Worm (Caenorhabditis elegans): Measurements from ENCODE around the gene fbxa-25.
A peak's percentile ranks its signal among the peaks of the same experiment; 100 is the strongest.
"Not testable (repeated sequence)": the region's sequence is repeated elsewhere in the genome, so short reads cannot be mapped to it uniquely, and the experiment has no call there.

fbxa-25 gene

DNA sequence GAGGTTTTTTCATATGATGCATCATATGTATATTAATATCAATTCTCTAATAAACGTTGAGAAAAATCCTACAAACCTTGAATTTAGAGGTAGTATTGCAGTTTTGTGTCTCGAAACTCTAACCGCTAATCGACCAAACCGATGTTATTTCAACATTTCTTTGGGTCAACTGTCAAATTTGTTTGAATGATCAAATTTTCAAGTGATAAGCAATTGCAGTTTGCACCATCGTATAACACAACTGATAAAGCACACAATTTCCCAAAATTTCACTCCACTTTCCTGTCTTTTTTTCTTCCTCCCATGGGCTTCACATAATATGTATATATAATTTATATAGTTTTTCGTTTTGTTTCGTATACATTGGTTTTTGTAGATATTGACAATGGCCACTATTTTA, 34.8 kb upstream of the fbxa-25 start, which contains the start of the genes fbxa-138 and Y82E9BR.5:
fbxa-138 (minus strand) TSS at position 161 of the 400 bp plus-strand sequence.
Y82E9BR.5 (plus strand) TSS at position 279 of the 400 bp plus-strand sequence.
- no peak for TF ChIP-seq ahr-1 (tag; optimal IDR thresholded peaks at IDR 0.05)
- no peak for TF ChIP-seq nfya-1 (tag; optimal IDR thresholded peaks at IDR 0.05)
- no peak for TF ChIP-seq zip-5 (tag; optimal IDR thresholded peaks at IDR 0.05)
- TF ChIP-seq ceh-48 (tag; optimal IDR thresholded peaks at IDR 0.05), result no peak
- no peak for TF ChIP-seq ceh-6 (GFP tag; optimal IDR thresholded peaks at IDR 0.05)
- no peak for TF ChIP-seq gmeb-2 (tag; optimal IDR thresholded peaks at IDR 0.05)
- TF ChIP-seq hlh-30 (tag; optimal IDR thresholded peaks at IDR 0.05; ENCODE audit: insufficient read depth), result no peak
- TF ChIP-seq C38D4.7 (GFP tag; optimal IDR thresholded peaks at IDR 0.05), result no peak
- TF ChIP-seq ceh-18 (tag; optimal IDR thresholded peaks at IDR 0.05), result no peak
- TF ChIP-seq tbx-7 (tag; optimal IDR thresholded peaks at IDR 0.05), result no peak
- TF ChIP-seq ceh-30 (tag; optimal IDR thresholded peaks at IDR 0.05), result no peak
- TF ChIP-seq unc-55 (GFP tag; optimal IDR thresholded peaks at IDR 0.05), result no peak
- TF ChIP-seq ceh-14 (tag; optimal IDR thresholded peaks at IDR 0.05), result no peak
- TF ChIP-seq C08G9.2 (tag; optimal IDR thresholded peaks at IDR 0.05), result no peak
- TF ChIP-seq fkh-10 (GFP tag; optimal IDR thresholded peaks at IDR 0.05), result no peak

DNA sequence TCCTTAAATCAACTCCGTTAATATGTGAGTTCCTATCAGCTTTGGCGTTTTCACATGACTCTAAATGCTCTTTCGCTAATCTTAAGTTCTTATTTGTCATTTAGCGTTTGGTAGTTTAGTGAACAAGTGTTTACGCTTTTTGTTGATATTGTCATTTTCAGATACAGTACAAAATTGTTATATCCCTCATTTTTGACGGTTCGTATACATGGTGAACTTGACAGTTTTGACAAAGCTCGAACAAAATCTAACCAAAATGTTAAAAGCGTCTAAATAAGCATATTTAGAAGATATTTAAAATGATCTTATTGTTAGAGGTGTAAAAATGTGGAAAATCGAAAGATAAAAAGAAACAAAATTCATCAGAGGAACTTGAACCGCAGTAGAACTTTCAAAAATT, 34.2 kb upstream of the fbxa-25 start:
- TF ChIP-seq che-1 (tag; optimal IDR thresholded peaks at IDR 0.05) (no peak), elt-2 (tag; optimal IDR thresholded peaks at IDR 0.05) (no peak), ceh-6 (GFP tag; optimal IDR thresholded peaks at IDR 0.05) (no peak), nfya-1 (tag; optimal IDR thresholded peaks at IDR 0.05) (no peak), pat-9 (tag; optimal IDR thresholded peaks at IDR 0.05) (no peak), pha-4 (tag; optimal IDR thresholded peaks at IDR 0.05) (no peak), K02D7.2 (tag; optimal IDR thresholded peaks at IDR 0.05) (no peak), fkh-10 (GFP tag; optimal IDR thresholded peaks at IDR 0.05) (no peak), ceh-14 (tag; optimal IDR thresholded peaks at IDR 0.05) (no peak), ceh-2 (tag; optimal IDR thresholded peaks at IDR 0.05) (no peak), npax-4 (tag; optimal IDR thresholded peaks at IDR 0.05) (no peak), mec-3 (tag; optimal IDR thresholded peaks at IDR 0.05; ENCODE audit: borderline replicate concordance) (no peak), ceh-24 (tag; optimal IDR thresholded peaks at IDR 0.05) (no peak), ceh-34 (tag; optimal IDR thresholded peaks at IDR 0.05) (no peak), T23F11.4 (GFP tag; optimal IDR thresholded peaks at IDR 0.05) (no peak)

DNA sequence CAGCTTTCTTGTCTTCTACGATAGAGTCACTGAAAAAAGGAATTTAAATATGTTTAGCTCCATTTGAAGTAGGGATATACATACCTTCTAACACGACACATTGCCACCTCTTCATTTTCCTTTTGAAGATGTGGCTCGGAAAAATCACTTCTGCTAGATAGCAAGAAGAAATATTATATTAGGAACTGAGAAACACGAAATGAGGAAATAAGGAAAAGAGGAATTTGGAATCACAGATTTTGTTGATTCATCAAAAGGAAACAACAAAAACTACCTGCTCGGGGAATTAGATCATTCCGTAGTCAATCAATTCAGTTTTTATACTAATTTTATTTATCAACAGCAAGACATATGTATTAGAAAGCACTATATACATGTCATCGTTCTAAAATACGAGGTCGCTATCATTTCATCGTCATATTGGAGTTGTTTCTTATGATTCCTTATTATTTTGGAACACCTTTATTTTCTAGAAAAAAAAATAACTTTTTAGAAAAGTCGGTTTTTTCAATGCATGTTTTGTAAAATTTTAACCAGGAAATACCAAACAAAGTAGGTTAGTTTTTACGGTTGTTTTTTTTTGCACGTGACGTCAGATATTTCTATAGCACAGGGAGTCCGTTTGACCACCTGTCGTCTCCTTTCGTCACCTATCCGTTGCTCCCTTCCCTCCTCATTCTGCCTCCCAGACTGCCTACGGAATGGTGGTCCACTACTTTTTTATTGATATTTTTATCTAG, 31.5 kb upstream of the fbxa-25 start, which contains the start of the genes pals-21 and Y82E9BR.6:
pals-21 (minus strand) TSS at position 101 of the 740 bp plus-strand sequence.
Y82E9BR.6 (plus strand) TSS at position 690 of the 740 bp plus-strand sequence.
- TF ChIP-seq nhr-232 (tag; optimal IDR thresholded peaks at IDR 0.05) (no peak), zip-5 (tag; optimal IDR thresholded peaks at IDR 0.05) (no peak), Y22D7AL.16 (tag; optimal IDR thresholded peaks at IDR 0.05) (no peak), madf-2 (tag; optimal IDR thresholded peaks at IDR 0.05) (no peak), pat-9 (tag; optimal IDR thresholded peaks at IDR 0.05) (no peak), hlh-30 (tag; optimal IDR thresholded peaks at IDR 0.05; ENCODE audit: insufficient read depth) (peak; percentile 0)

DNA sequence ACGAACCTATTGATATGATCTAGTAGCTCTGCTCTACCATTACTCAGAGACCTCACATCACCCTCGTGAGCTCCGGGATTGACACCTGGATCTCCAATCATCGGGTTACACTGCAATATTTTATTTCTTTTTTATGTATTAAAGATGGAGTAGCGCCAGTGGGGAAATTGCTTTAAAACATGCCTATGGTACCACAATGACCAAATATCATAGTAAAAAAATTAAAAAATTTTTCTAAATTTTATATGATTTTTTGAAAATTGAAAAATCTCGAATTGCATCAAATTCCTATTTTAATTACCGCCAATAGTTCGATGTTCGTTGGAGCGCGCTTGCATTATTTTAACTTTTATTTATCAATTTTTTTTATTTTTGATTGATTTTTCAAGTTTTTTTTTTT, 28.7 kb upstream of the fbxa-25 start, which contains the start of gene pals-40:
pals-40 (minus strand) TSS at position 101 of the 400 bp plus-strand sequence.
- TF ChIP-seq hlh-8, che-1, ttx-3 (tag; optimal IDR thresholded peaks at IDR 0.05): not testable (repeated sequence)

DNA sequence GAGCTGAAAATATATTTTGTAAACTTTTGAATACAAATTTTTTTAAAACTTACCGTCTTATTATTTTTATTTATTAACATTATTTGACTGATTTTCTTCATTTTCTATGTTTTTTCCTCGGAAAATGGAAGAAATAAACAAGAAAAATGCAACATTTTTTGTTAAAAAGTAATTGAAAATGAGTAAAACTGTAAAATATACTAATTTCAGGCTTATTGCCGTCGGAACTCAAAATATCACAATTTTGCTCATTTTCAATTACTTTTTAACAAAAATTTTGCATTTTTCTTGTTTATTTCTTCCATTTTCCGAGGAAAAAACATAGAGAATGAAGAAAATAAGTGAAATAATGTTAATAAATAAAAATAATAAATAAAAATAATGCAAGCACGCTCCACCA, 26.2 kb upstream of the fbxa-25 start, which contains the start of gene Y82E9BR.10:
Y82E9BR.10 (minus strand) TSS at position 101 of the 400 bp plus-strand sequence.
- not testable (repeated sequence) for TF ChIP-seq elt-2 (tag; optimal IDR thresholded peaks at IDR 0.05); F13H6.1 (tag; optimal IDR thresholded peaks at IDR 0.05); pag-3 (tag; optimal IDR thresholded peaks at IDR 0.05; ENCODE audit: borderline replicate concordance)
